Fruit fly (Drosophila melanogaster) Kc167 (cell line): Measurements from ENCODE around the gene Strip.

ENCODE experiments used
- Myc ChIP-seq: fragments of >200 bp; optimal IDR thresholded peaks from 2 replicates; lab custom pipeline; 2017; ENCODE audit warnings: missing external identifiers
- h ChIP-seq: fragments of >200 bp; optimal IDR thresholded peaks from 3 replicates; lab custom pipeline; 2018; ENCODE audit warnings: missing external identifiers
- insv ChIP-seq: fragments of >200 bp; optimal IDR thresholded peaks from 3 replicates; lab custom pipeline; 2018; ENCODE audit warnings: missing external identifiers
- psq ChIP-seq: fragments of >200 bp; optimal IDR thresholded peaks from 2 replicates; lab custom pipeline; 2017; ENCODE audit warnings: missing external identifiers

- TF ChIP-seq Myc (lab: Kevin White, UChicago) (no peak), insv (lab: Kevin White, UChicago) (no peak), h (lab: Kevin White, UChicago) (no peak), psq (lab: Kevin White, UChicago) (no peak)
Measured at dm6 chr3L:3316441-3316840, 12.2 kb downstream of the Strip start, which contains the start of gene Drsl5.
